Worm (Caenorhabditis elegans) whole organism, L4/young adult: ENCODE measurements around the gene AC8.10.
"Not testable (repeated sequence)": the region's sequence is repeated elsewhere in the genome, so short reads cannot be mapped to it uniquely, and the experiment has no call there.

Experiments used
- W03F9.2 ChIP-seq: fragments of 150-350 bp; optimal IDR thresholded peaks from 2 replicates; lab custom pipeline; 2014; ENCODE audit warnings: missing biosample characterization, missing genetic modification characterization
- dao-5 ChIP-seq: sonication (generic microtip); optimal IDR thresholded peaks from 2 replicates; lab custom pipeline; 2016; ENCODE audit warnings: missing genotype, missing genetic modification characterization, moderate library complexity, missing compliant biosample characterization
- him-1 ChIP-seq: sonication (generic microtip); optimal IDR thresholded peaks from 2 replicates; lab custom pipeline; 2016; ENCODE audit warnings: missing genotype, missing genetic modification reagents, missing genetic modification characterization, missing compliant biosample characterization

DNA sequence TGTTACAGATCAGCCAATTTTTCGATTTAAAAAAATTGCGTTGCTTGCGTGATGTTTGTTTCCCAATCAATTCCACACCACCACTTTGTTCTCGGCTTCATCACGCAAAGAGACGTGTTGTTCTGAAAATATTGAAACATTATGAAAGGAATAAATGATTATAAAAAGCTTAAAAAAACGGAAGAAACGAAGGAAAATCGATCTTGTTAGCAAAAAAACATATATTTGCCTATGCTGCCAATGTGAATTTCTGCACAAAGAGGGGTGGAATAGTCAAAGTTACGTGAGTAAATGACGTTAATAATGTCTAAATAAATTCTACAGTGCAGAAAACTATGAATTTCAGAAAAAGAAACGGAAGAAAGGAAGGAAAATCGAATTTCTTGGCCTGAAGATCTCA lies at the start of gene AC8.10:
- not testable (repeated sequence) for TF ChIP-seq him-1 (tag; lab: Kevin White, UChicago); W03F9.2; dao-5 (tag; lab: Kevin White, UChicago)
